Fruit fly (Drosophila melanogaster) whole organism, embryonic: ENCODE data around the gene CG5013.

Source experiments
- Adf1 ChIP-seq: fragments of 200-800 bp; sonication (Bioruptor generic); IDR thresholded peaks from 2 replicates; pipeline ENCODE4 v1.3.6; 2022; ENCODE audit warnings: missing biosample characterization, missing genetic modification characterization
- CG11247 ChIP-seq: fragments of 200-800 bp; sonication (Bioruptor generic); IDR thresholded peaks from 2 replicates; pipeline ENCODE4 v1.3.6; 2022; ENCODE audit warnings: missing biosample characterization, missing genetic modification characterization
- CG12155 ChIP-seq: fragments of 200-800 bp; sonication (Bioruptor generic); optimal IDR thresholded peaks from 3 replicates; lab custom pipeline; 2016; ENCODE audit warnings: missing biosample characterization, missing genetic modification characterization
- CG12219 ChIP-seq: fragments of 200-800 bp; sonication (Bioruptor generic); optimal IDR thresholded peaks from 3 replicates; lab custom pipeline; 2018; ENCODE audit warnings: missing biosample characterization, mild to moderate bottlenecking, missing genetic modification characterization
- CG12236 ChIP-seq: fragments of 200-800 bp; sonication (Bioruptor generic); optimal IDR thresholded peaks from 2 replicates; lab custom pipeline; 2016; ENCODE audit warnings: missing biosample characterization, missing genetic modification characterization
- CG13287 ChIP-seq: fragments of 200-800 bp; sonication (Bioruptor generic); IDR thresholded peaks from 2 replicates; pipeline ENCODE4 v1.3.6; 2022; ENCODE audit warnings: missing biosample characterization, missing genetic modification characterization; ENCODE audit not compliant: partially characterized antibody
- CG14710 ChIP-seq: fragments of 200-800 bp; sonication (Bioruptor generic); optimal IDR thresholded peaks from 3 replicates; lab custom pipeline; 2019; ENCODE audit warnings: missing biosample characterization, mild to moderate bottlenecking, missing genetic modification characterization, moderate library complexity
- CG15073 ChIP-seq: fragments of 200-800 bp; sonication (Bioruptor generic); optimal IDR thresholded peaks from 2 replicates; lab custom pipeline; 2016; ENCODE audit warnings: missing biosample characterization, missing genetic modification characterization
- CG17328 ChIP-seq: fragments of 200-800 bp; sonication (Bioruptor generic); IDR thresholded peaks from 2 replicates; pipeline ENCODE4 v1.3.6; 2022; ENCODE audit warnings: missing biosample characterization, missing genetic modification characterization
- CG17612 ChIP-seq: fragments of 200-800 bp; sonication (Bioruptor generic); IDR thresholded peaks from 2 replicates; pipeline ENCODE4 v1.3.6; 2022; ENCODE audit warnings: missing biosample characterization, missing genetic modification characterization
- CG18262 ChIP-seq: fragments of 200-800 bp; optimal IDR thresholded peaks from 3 replicates; lab custom pipeline; 2019; ENCODE audit warnings: missing biosample characterization, mild to moderate bottlenecking, missing genetic modification characterization, moderate library complexity
- CG30020 ChIP-seq: fragments of 200-800 bp; optimal IDR thresholded peaks from 2 replicates; lab custom pipeline; 2019; ENCODE audit warnings: missing biosample characterization, mild to moderate bottlenecking, missing genetic modification characterization, moderate library complexity
- CG34422 ChIP-seq: fragments of 200-800 bp; sonication (Bioruptor generic); IDR thresholded peaks from 3 replicates; pipeline ENCODE4 v1.3.6; 2022; ENCODE audit warnings: missing biosample characterization, missing genetic modification characterization
- CG4820 ChIP-seq: fragments of 200-800 bp; sonication (Bioruptor generic); optimal IDR thresholded peaks from 3 replicates; lab custom pipeline; 2016; ENCODE audit warnings: missing biosample characterization, missing genetic modification characterization
- CG6854 ChIP-seq: fragments of 200-800 bp; sonication (Bioruptor generic); optimal IDR thresholded peaks from 3 replicates; lab custom pipeline; 2017; ENCODE audit warnings: missing biosample characterization, mild to moderate bottlenecking, missing genetic modification characterization
- CG7372 ChIP-seq: fragments of 200-800 bp; sonication (Bioruptor generic); IDR thresholded peaks from 2 replicates; pipeline ENCODE4 v1.3.6; 2022; ENCODE audit warnings: missing biosample characterization, missing genetic modification characterization
- CG7556 ChIP-seq: fragments of 200-800 bp; sonication (Bioruptor generic); optimal IDR thresholded peaks from 2 replicates; lab custom pipeline; 2017; ENCODE audit warnings: missing biosample characterization, mild to moderate bottlenecking, missing genetic modification characterization
- CG8281 ChIP-seq: fragments of 200-800 bp; sonication (Bioruptor generic); optimal IDR thresholded peaks from 2 replicates; lab custom pipeline; 2018; ENCODE audit warnings: missing biosample characterization, mild to moderate bottlenecking, missing genetic modification characterization, moderate library complexity
- CoRest ChIP-seq: fragments of 200-800 bp; sonication (Bioruptor generic); optimal IDR thresholded peaks from 3 replicates; lab custom pipeline; 2018; ENCODE audit warnings: missing biosample characterization, mild to moderate bottlenecking, missing genetic modification characterization, moderate library complexity
- D19A ChIP-seq: fragments of 200-800 bp; optimal IDR thresholded peaks from 3 replicates; lab custom pipeline; 2019; ENCODE audit warnings: missing biosample characterization, mild to moderate bottlenecking, missing genetic modification characterization, moderate library complexity
- D19B ChIP-seq: fragments of 200-800 bp; sonication (Bioruptor generic); optimal IDR thresholded peaks from 2 replicates; lab custom pipeline; 2017; ENCODE audit warnings: missing biosample characterization, mild to moderate bottlenecking, missing genetic modification characterization
- Dad ChIP-seq: fragments of 200-800 bp; sonication (Bioruptor generic); optimal IDR thresholded peaks from 3 replicates; lab custom pipeline; 2016; ENCODE audit warnings: missing biosample characterization, missing genetic modification characterization
- Dek ChIP-seq: fragments of 200-800 bp; sonication (Bioruptor generic); optimal IDR thresholded peaks from 3 replicates; lab custom pipeline; 2019; ENCODE audit warnings: missing biosample characterization, mild to moderate bottlenecking, missing genetic modification characterization, moderate library complexity
- Dref ChIP-seq: fragments of 200-800 bp; sonication (Bioruptor generic); IDR thresholded peaks from 2 replicates; pipeline ENCODE4 v1.3.6; 2022; ENCODE audit warnings: missing biosample characterization, missing genetic modification characterization
- Ets97D ChIP-seq: fragments of 200-800 bp; sonication (Bioruptor generic); optimal IDR thresholded peaks from 3 replicates; lab custom pipeline; 2016; ENCODE audit warnings: missing biosample characterization, missing genetic modification characterization
- HHEX ChIP-seq: fragments of 200-800 bp; sonication (Bioruptor generic); optimal IDR thresholded peaks from 3 replicates; lab custom pipeline; 2017; ENCODE audit warnings: missing biosample characterization, mild to moderate bottlenecking, missing genetic modification characterization, missing genetic modification reagents
- Jarid2 ChIP-seq: fragments of 200-800 bp; sonication (Bioruptor generic); optimal IDR thresholded peaks from 3 replicates; lab custom pipeline; 2017; ENCODE audit warnings: mild to moderate bottlenecking, missing biosample characterization, missing genetic modification reagents, missing genetic modification characterization
- Med ChIP-seq: fragments of 200-800 bp; sonication (Bioruptor generic); peaks from one replicate; lab custom pipeline; 2016; ENCODE audit warnings: missing biosample characterization, missing genetic modification characterization, mild to moderate bottlenecking, inconsistent platforms, moderate library complexity
- Neu2 ChIP-seq: fragments of 200-800 bp; sonication (Bioruptor generic); optimal IDR thresholded peaks from 3 replicates; lab custom pipeline; 2016; ENCODE audit warnings: missing biosample characterization, missing genetic modification characterization, borderline replicate concordance
- Nf-YA ChIP-seq: fragments of 200-800 bp; sonication (Bioruptor generic); IDR thresholded peaks from 2 replicates; pipeline ENCODE4 v1.3.6; 2022; ENCODE audit warnings: missing biosample characterization, missing genetic modification characterization
- Nf-YC ChIP-seq: fragments of 200-800 bp; optimal IDR thresholded peaks from 3 replicates; lab custom pipeline; 2019; ENCODE audit warnings: missing biosample characterization, mild to moderate bottlenecking, missing genetic modification characterization, moderate library complexity
- Oli ChIP-seq: fragments of 200-800 bp; sonication (Bioruptor generic); optimal IDR thresholded peaks from 2 replicates; lab custom pipeline; 2018; ENCODE audit warnings: missing biosample characterization, mild to moderate bottlenecking, missing genetic modification characterization, moderate library complexity
- Rfx ChIP-seq: fragments of 200-800 bp; sonication (Bioruptor generic); IDR thresholded peaks from 2 replicates; pipeline ENCODE4 v1.3.6; 2022; ENCODE audit warnings: missing biosample characterization, missing genetic modification characterization
- Side ChIP-seq: fragments of 200-800 bp; sonication (Bioruptor generic); optimal IDR thresholded peaks from 2 replicates; lab custom pipeline; 2016; ENCODE audit warnings: missing biosample characterization, missing genetic modification characterization
- Sin3A ChIP-seq: fragments of >200 bp; optimal IDR thresholded peaks from 2 replicates; lab custom pipeline; 2018
- Sox102F ChIP-seq: fragments of 200-800 bp; sonication (Bioruptor generic); optimal IDR thresholded peaks from 2 replicates; lab custom pipeline; 2018; ENCODE audit warnings: missing biosample characterization, mild to moderate bottlenecking, missing genetic modification characterization, moderate library complexity
- Taf1 ChIP-seq: fragments of 200-800 bp; sonication (Bioruptor generic); IDR thresholded peaks from 2 replicates; pipeline ENCODE4 v1.3.6; 2022; ENCODE audit warnings: missing biosample characterization, missing genetic modification characterization
- Usf ChIP-seq: fragments of 200-800 bp; sonication (Bioruptor generic); optimal IDR thresholded peaks from 2 replicates; lab custom pipeline; 2017; ENCODE audit warnings: missing genotype, missing biosample characterization, missing genetic modification characterization
- ash1 ChIP-seq: fragments of 200-800 bp; sonication (Bioruptor generic); optimal IDR thresholded peaks from 2 replicates; lab custom pipeline; 2018; ENCODE audit warnings: missing biosample characterization, mild to moderate bottlenecking, missing genetic modification characterization
- bcd ChIP-seq: fragments of 200-800 bp; sonication (Bioruptor generic); optimal IDR thresholded peaks from 2 replicates; lab custom pipeline; 2017; ENCODE audit warnings: missing biosample characterization, mild to moderate bottlenecking, missing genetic modification characterization
- caup ChIP-seq: fragments of 200-800 bp; sonication (Bioruptor generic); optimal IDR thresholded peaks from 3 replicates; lab custom pipeline; 2017; ENCODE audit warnings: missing biosample characterization, mild to moderate bottlenecking, missing genetic modification characterization, moderate library complexity; ENCODE audit not compliant: severe bottlenecking
- ci ChIP-seq: fragments of 200-800 bp; sonication (Bioruptor generic); IDR thresholded peaks from 3 replicates; pipeline ENCODE4 v1.3.6; 2022; ENCODE audit warnings: missing biosample characterization, missing genetic modification characterization
- gem ChIP-seq: fragments of 200-800 bp; sonication (Bioruptor generic); optimal IDR thresholded peaks from 2 replicates; lab custom pipeline; 2019; ENCODE audit warnings: missing biosample characterization, mild to moderate bottlenecking, missing genetic modification characterization, moderate library complexity
- hkb ChIP-seq, 2 experiments: fragments of 200-800 bp in 1 of 2; fragments of >200 bp in 1 of 2; sonication (Bioruptor generic) in 1 of 2; IDR thresholded peaks in 1 of 2; optimal IDR thresholded peaks in 1 of 2; 2 replicates each; pipeline versions ENCODE4 v1.3.6 to Lab custom; 2017 to 2022; ENCODE audit warnings: missing biosample characterization in 1 of 2, missing genetic modification characterization in 1 of 2
- luna ChIP-seq: fragments of 200-800 bp; sonication (Bioruptor generic); optimal IDR thresholded peaks from 2 replicates; lab custom pipeline; 2016; ENCODE audit warnings: missing biosample characterization, missing genetic modification characterization
- row ChIP-seq: fragments of 200-800 bp; sonication (Bioruptor generic); IDR thresholded peaks from 3 replicates; pipeline ENCODE4 v1.3.6; 2022; ENCODE audit warnings: missing biosample characterization, missing genetic modification characterization
- tap ChIP-seq: fragments of 200-800 bp; optimal IDR thresholded peaks from 3 replicates; lab custom pipeline; 2019; ENCODE audit warnings: missing biosample characterization, mild to moderate bottlenecking, missing genetic modification characterization, moderate library complexity
- tin ChIP-seq: fragments of 200-800 bp; sonication (Bioruptor generic); optimal IDR thresholded peaks from 3 replicates; lab custom pipeline; 2016; ENCODE audit warnings: missing biosample characterization, missing genetic modification characterization
- unpg ChIP-seq: fragments of 200-800 bp; sonication (Bioruptor generic); optimal IDR thresholded peaks from 3 replicates; lab custom pipeline; 2018; ENCODE audit warnings: missing biosample characterization, mild to moderate bottlenecking, missing genetic modification characterization, moderate library complexity
- vfl ChIP-seq: fragments of 200-800 bp; sonication (Bioruptor generic); optimal IDR thresholded peaks from 2 replicates; lab custom pipeline; 2016; ENCODE audit warnings: missing biosample characterization, missing genetic modification characterization

Gene CG5013

dm6 chr3R:16094011-16094729 is 44.7 kb downstream of the CG5013 start (continued):
- TF ChIP-seq Side (GFP tag; lab: Kevin White, UChicago) (no peak), CG4820 (GFP tag; lab: Kevin White, UChicago) (peak; percentile 80), CoRest (tag; lab: Kevin White, UChicago) (peak; percentile 88), CG17612 (GFP tag; lab: Robert Waterston, UW) (no peak), row (GFP tag; lab: Robert Waterston, UW) (peak; percentile 81), caup (GFP tag; lab: Kevin White, UChicago) (peak; percentile 30), Taf1 (GFP tag; lab: Robert Waterston, UW) (no peak), Dek (peak; percentile 54), Dad (GFP tag; lab: Kevin White, UChicago) (no peak), CG15073 (no peak), Nf-YA (GFP tag; lab: Robert Waterston, UW) (no peak), CG17328 (GFP tag; lab: Robert Waterston, UW) (no peak), unpg (GFP tag; lab: Kevin White, UChicago) (peak; percentile 67), CG14710 (tag; lab: Kevin White, UChicago) (peak; percentile 91), CG7556 (GFP tag; lab: Kevin White, UChicago) (peak; percentile 93), luna (GFP tag; lab: Kevin White, UChicago) (no peak), Neu2 (GFP tag; lab: Kevin White, UChicago) (no peak), tin (GFP tag; lab: Kevin White, UChicago) (peak; percentile 77), Ets97D (GFP tag; lab: Kevin White, UChicago) (no peak), CG12155 (GFP tag; lab: Kevin White, UChicago) (peak; percentile 13), Adf1 (peak; percentile 35), hkb (optimal IDR thresholded peaks at IDR 0.05; lab: Kevin White, UChicago) (no peak), hkb (GFP tag; IDR thresholded peaks at IDR 0.05; lab: Robert Waterston, UW) (peak; percentile 52; the same call in 1 of the 2 replicates), CG13287 (no peak), Nf-YC (tag; lab: Kevin White, UChicago) (peak; percentile 49), CG12236 (GFP tag; lab: Kevin White, UChicago) (no peak), CG7372 (GFP tag; lab: Robert Waterston, UW) (no peak), D19B (GFP tag; lab: Kevin White, UChicago) (peak; percentile 93), Usf (GFP tag; lab: Kevin White, UChicago) (peak; percentile 59), CG12219 (GFP tag; lab: Kevin White, UChicago) (peak; percentile 32), vfl (GFP tag; lab: Kevin White, UChicago) (no peak), Dref (GFP tag; lab: Robert Waterston, UW) (no peak), Med (GFP tag; lab: Kevin White, UChicago) (peak; percentile 68), D19A (peak; percentile 85), CG18262 (peak; percentile 95), Oli (peak; percentile 86), bcd (peak; percentile 80), Jarid2 (peak; percentile 26), CG34422 (GFP tag; lab: Robert Waterston, UW) (no peak; the same call in 2 of the 3 replicates), HHEX (peak; percentile 70), CG8281 (tag; lab: Kevin White, UChicago) (peak; percentile 57), tap (tag; lab: Kevin White, UChicago) (no peak), ash1 (GFP tag; lab: Kevin White, UChicago) (no peak), gem (peak; percentile 92), ci (peak; percentile 35; the same call in 1 of the 3 replicates), Sox102F (peak; percentile 90), CG6854 (GFP tag; lab: Kevin White, UChicago) (peak; percentile 28), CG30020 (tag; lab: Kevin White, UChicago) (no peak), CG11247 (GFP tag; lab: Robert Waterston, UW) (no peak), Sin3A (lab: Kevin White, UChicago) (no peak), Rfx (GFP tag; lab: Robert Waterston, UW) (no peak)
